Fruit fly (Drosophila melanogaster) whole organism, wandering third instar larva: Measurements from ENCODE around the gene HIP-R.
A peak's percentile ranks its signal among the peaks of the same experiment; 100 is the strongest.
"Not testable (repeated sequence)": the region's sequence is repeated elsewhere in the genome, so short reads cannot be mapped to it uniquely, and the experiment has no call there.

ENCODE experiments used
- Abd-B ChIP-seq: fragments of >200 bp; optimal IDR thresholded peaks from 2 replicates; lab custom pipeline; 2017; ENCODE audit warnings: missing biosample characterization, missing genetic modification characterization
- CG32264 ChIP-seq: fragments of 200-800 bp; sonication (Bioruptor generic); optimal IDR thresholded peaks from 2 replicates; lab custom pipeline; 2016; ENCODE audit warnings: missing biosample characterization, missing genetic modification characterization
- CrebA ChIP-seq: fragments of 200-800 bp; sonication (Bioruptor generic); optimal IDR thresholded peaks from 2 replicates; lab custom pipeline; 2016; ENCODE audit warnings: missing biosample characterization, mild to moderate bottlenecking, missing genetic modification characterization, borderline replicate concordance
- Dfd ChIP-seq: fragments of >200 bp; optimal IDR thresholded peaks from 2 replicates; lab custom pipeline; 2017; ENCODE audit warnings: missing biosample characterization, missing genetic modification characterization
- Dif ChIP-seq: fragments of 200-275, 200-300 bp; sonication (Bioruptor generic); optimal IDR thresholded peaks from 2 replicates; lab custom pipeline; 2018; ENCODE audit warnings: missing biosample characterization, missing genetic modification characterization; ENCODE audit not compliant: partially characterized antibody
- GATAd ChIP-seq: sonication (Bioruptor generic); optimal IDR thresholded peaks from 2 replicates; lab custom pipeline; 2016; ENCODE audit warnings: missing biosample characterization, missing genetic modification characterization
- HLH106 ChIP-seq: fragments of 200-800 bp; optimal IDR thresholded peaks from 3 replicates; lab custom pipeline; 2019; ENCODE audit warnings: missing biosample characterization, mild to moderate bottlenecking, missing genetic modification characterization, moderate library complexity
- Hnf4 ChIP-seq: fragments of 200-800 bp; sonication (Bioruptor generic); optimal IDR thresholded peaks from 2 replicates; lab custom pipeline; 2016; ENCODE audit warnings: missing biosample characterization, mild to moderate bottlenecking, missing genetic modification characterization
- Hr78 ChIP-seq: fragments of >200 bp; optimal IDR thresholded peaks from 2 replicates; lab custom pipeline; 2017; ENCODE audit warnings: missing biosample characterization, missing genetic modification characterization
- Hr83 ChIP-seq: fragments of 200-300 bp; sonication (Bioruptor generic); optimal IDR thresholded peaks from 2 replicates; lab custom pipeline; 2016; ENCODE audit warnings: missing biosample characterization, mild to moderate bottlenecking, missing genetic modification characterization, moderate library complexity; ENCODE audit not compliant: poor library complexity, severe bottlenecking
- Mio ChIP-seq: sonication (Bioruptor generic); optimal IDR thresholded peaks from 2 replicates; lab custom pipeline; 2016; ENCODE audit warnings: missing biosample characterization, missing genetic modification characterization
- Myc ChIP-seq: fragments of >200 bp; optimal IDR thresholded peaks from 2 replicates; lab custom pipeline; 2017
- N ChIP-seq: fragments of >200 bp; optimal IDR thresholded peaks from 2 replicates; lab custom pipeline; 2018; ENCODE audit warnings: missing biosample characterization, missing external identifiers, missing genetic modification characterization
- OdsH ChIP-seq: fragments of 200-800 bp; sonication (Bioruptor generic); optimal IDR thresholded peaks from 2 replicates; lab custom pipeline; 2016; ENCODE audit warnings: missing biosample characterization, mild to moderate bottlenecking, missing genetic modification characterization
- Rel ChIP-seq, 2 experiments: fragments of 200-800 bp; sonication (Bioruptor generic) in 1 of 2; optimal IDR thresholded peaks; 2 replicates in 1 of 2; 3 replicates in 1 of 2; lab custom pipeline; 2016 to 2019; ENCODE audit warnings: mild to moderate bottlenecking in 2 of 2, missing biosample characterization in 2 of 2, missing genetic modification characterization in 2 of 2, moderate library complexity in 1 of 2
- Sp1 ChIP-seq: fragments of 200-800 bp; sonication (Bioruptor generic); optimal IDR thresholded peaks from 3 replicates; lab custom pipeline; 2019; ENCODE audit warnings: missing biosample characterization, mild to moderate bottlenecking, missing genetic modification characterization, moderate library complexity
- Vsx2 ChIP-seq: fragments of 200-300, 225-300 bp; sonication (Bioruptor generic); optimal IDR thresholded peaks from 2 replicates; lab custom pipeline; 2018; ENCODE audit warnings: missing biosample characterization, missing genetic modification characterization; ENCODE audit not compliant: partially characterized antibody
- brk ChIP-seq: fragments of 200-800 bp; sonication (Bioruptor generic); optimal IDR thresholded peaks from 2 replicates; lab custom pipeline; 2016; ENCODE audit warnings: missing biosample characterization, mild to moderate bottlenecking, missing genetic modification characterization
- dl ChIP-seq, 2 experiments: fragments of 175-275, 200-275 bp in 1 of 2; fragments of 200-275 bp in 1 of 2; sonication (Bioruptor generic); optimal IDR thresholded peaks; lab custom pipeline; 2018; ENCODE audit warnings: mild to moderate bottlenecking in 2 of 2, missing biosample characterization in 2 of 2, missing genetic modification characterization in 2 of 2, moderate library complexity in 2 of 2; ENCODE audit not compliant: partially characterized antibody in 2 of 2, insufficient read depth in 1 of 2
- dmrt93B ChIP-seq: fragments of 200-800 bp; sonication (Bioruptor generic); optimal IDR thresholded peaks from 2 replicates; lab custom pipeline; 2018; ENCODE audit warnings: missing biosample characterization, mild to moderate bottlenecking, missing genetic modification characterization
- dsf ChIP-seq: sonication (Bioruptor generic); optimal IDR thresholded peaks from 2 replicates; lab custom pipeline; 2016; ENCODE audit warnings: missing biosample characterization, missing genetic modification characterization, borderline replicate concordance
- ey ChIP-seq: fragments of 200-800 bp; sonication (Bioruptor generic); optimal IDR thresholded peaks from 2 replicates; lab custom pipeline; 2016; ENCODE audit warnings: missing biosample characterization, missing genetic modification characterization
- foxo ChIP-seq, 2 experiments: fragments of 200-800 bp; sonication (Bioruptor generic); optimal IDR thresholded peaks; 2 replicates in 1 of 2; 3 replicates in 1 of 2; lab custom pipeline; 2016 to 2017; ENCODE audit warnings: missing biosample characterization in 2 of 2, missing genetic modification characterization in 2 of 2
- h ChIP-seq: fragments of 200-800 bp; sonication (Bioruptor generic); optimal IDR thresholded peaks from 3 replicates; lab custom pipeline; 2016; ENCODE audit warnings: missing biosample characterization, mild to moderate bottlenecking, missing genetic modification characterization
- jim ChIP-seq: fragments of 175-275, 200-325 bp; sonication (Bioruptor generic); optimal IDR thresholded peaks from 2 replicates; lab custom pipeline; 2016; ENCODE audit warnings: missing biosample characterization, mild to moderate bottlenecking, missing genetic modification characterization
- lola ChIP-seq: fragments of >200 bp; optimal IDR thresholded peaks from 2 replicates; lab custom pipeline; 2017; ENCODE audit warnings: missing biosample characterization, missing genetic modification characterization
- psq ChIP-seq: fragments of 200-800 bp; sonication (Bioruptor generic); optimal IDR thresholded peaks from 3 replicates; lab custom pipeline; 2017; ENCODE audit warnings: missing biosample characterization, mild to moderate bottlenecking, missing genetic modification characterization, moderate library complexity
- rgr ChIP-seq: fragments of 200-800 bp; sonication (Bioruptor generic); optimal IDR thresholded peaks from 3 replicates; lab custom pipeline; 2016; ENCODE audit warnings: missing biosample characterization, mild to moderate bottlenecking, missing genetic modification characterization
- sage ChIP-seq: fragments of 200-800 bp; sonication (Bioruptor generic); optimal IDR thresholded peaks from 2 replicates; lab custom pipeline; 2016; ENCODE audit warnings: missing biosample characterization, mild to moderate bottlenecking, missing genetic modification characterization
- sv ChIP-seq: fragments of 200-800 bp; sonication (Bioruptor generic); optimal IDR thresholded peaks from 3 replicates; lab custom pipeline; 2016; ENCODE audit warnings: missing biosample characterization, missing genetic modification characterization
- tai ChIP-seq: sonication (Bioruptor generic); optimal IDR thresholded peaks from 2 replicates; lab custom pipeline; 2016; ENCODE audit warnings: missing biosample characterization, missing genetic modification characterization
- usp ChIP-seq: fragments of >200 bp; optimal IDR thresholded peaks from 2 replicates; lab custom pipeline; 2017; ENCODE audit warnings: missing biosample characterization, missing genetic modification characterization
- woc ChIP-seq: sonication (Bioruptor generic); optimal IDR thresholded peaks from 2 replicates; lab custom pipeline; 2016; ENCODE audit warnings: missing biosample characterization, mild to moderate bottlenecking, missing genetic modification characterization

HIP-R gene

dm6 chrX:3789769-3790168, at the start of gene HIP-R:
Gene HIP-R, plus strand, starts transcription at chrX:3789969.
- TF ChIP-seq sv; lola (GFP tag; lab: Kevin White, UChicago); N (GFP tag; lab: Kevin White, UChicago): not testable (repeated sequence)

dm6 chrX:3740319-3740718, 49.5 kb upstream of the HIP-R start:
- TF ChIP-seq Hr78 (GFP tag; lab: Kevin White, UChicago), result no peak
- no peak for TF ChIP-seq foxo (GFP tag; optimal IDR thresholded peaks at IDR 0.05; lab: Kevin White, UChicago)
- TF ChIP-seq OdsH (GFP tag; lab: Kevin White, UChicago), result no peak
- no peak for TF ChIP-seq rgr (GFP tag; lab: Kevin White, UChicago)
- no peak for TF ChIP-seq sv
- TF ChIP-seq GATAd (GFP tag; lab: Kevin White, UChicago), result no peak
- no peak for TF ChIP-seq HLH106 (tag; lab: Kevin White, UChicago)
- TF ChIP-seq Dif (GFP tag; lab: Kevin White, UChicago), result no peak
- no peak for TF ChIP-seq Myc (lab: Kevin White, UChicago)
- TF ChIP-seq usp (GFP tag; lab: Kevin White, UChicago), result no peak
- TF ChIP-seq lola (GFP tag; lab: Kevin White, UChicago), result no peak
- TF ChIP-seq dl (GFP tag; optimal IDR thresholded peaks at IDR 0.05; lab: Kevin White, UChicago; ENCODE audit: insufficient read depth in 1 of 2, partially characterized antibody in 2 of 2), result no peak
- no peak for TF ChIP-seq jim (GFP tag; lab: Kevin White, UChicago)
- TF ChIP-seq Hr83 (GFP tag; lab: Kevin White, UChicago), result no peak
- no peak for TF ChIP-seq ey
- TF ChIP-seq dsf (GFP tag; lab: Kevin White, UChicago), result no peak

- TF ChIP-seq lola (GFP tag; lab: Kevin White, UChicago) (no peak), foxo (GFP tag; optimal IDR thresholded peaks at IDR 0.05; lab: Kevin White, UChicago) (peak in 1 of 2 experiments; percentile 20), ey (no peak), dmrt93B (GFP tag; lab: Kevin White, UChicago) (no peak), Vsx2 (GFP tag; lab: Kevin White, UChicago) (peak; percentile 93), Sp1 (peak; percentile 36), Mio (GFP tag; lab: Kevin White, UChicago) (no peak), HLH106 (tag; lab: Kevin White, UChicago) (no peak), Dif (GFP tag; lab: Kevin White, UChicago) (peak; percentile 97), usp (GFP tag; lab: Kevin White, UChicago) (no peak), tai (GFP tag; lab: Kevin White, UChicago) (no peak), GATAd (GFP tag; lab: Kevin White, UChicago) (no peak), brk (GFP tag; lab: Kevin White, UChicago) (peak; percentile 54), Abd-B (no peak), sv (no peak), psq (peak; percentile 31), woc (no peak), dl (GFP tag; optimal IDR thresholded peaks at IDR 0.05; lab: Kevin White, UChicago; ENCODE audit: insufficient read depth in 1 of 2, partially characterized antibody in 2 of 2) (peak; percentile 93 to 96), CrebA (GFP tag; lab: Kevin White, UChicago) (peak; percentile 88), Hnf4 (GFP tag; lab: Kevin White, UChicago) (no peak), Rel (GFP tag; optimal IDR thresholded peaks at IDR 0.05; lab: Kevin White, UChicago) (peak; percentile 31), Rel (tag; optimal IDR thresholded peaks at IDR 0.05; lab: Kevin White, UChicago) (peak; percentile 69), h (peak; percentile 47), Dfd (GFP tag; lab: Kevin White, UChicago) (no peak), CG32264 (GFP tag; lab: Kevin White, UChicago) (no peak), sage (GFP tag; lab: Kevin White, UChicago) (peak; percentile 51)
Measured at dm6 chrX:3740725-3741440, 48.9 kb upstream of the HIP-R start.
